Worm (Caenorhabditis elegans) whole organism, L3 larva: ENCODE data around the gene tbx-34.
A peak's percentile ranks its signal among the peaks of the same experiment; 100 is the strongest.

Source experiments
- R02D3.7 ChIP-seq: fragments of 150-350 bp; optimal IDR thresholded peaks from 2 replicates; lab custom pipeline; 2014; ENCODE audit warnings: missing biosample characterization, missing genetic modification characterization
- ZK546.5 ChIP-seq: sonication (generic microtip); optimal IDR thresholded peaks from 2 replicates; lab custom pipeline; 2017; ENCODE audit warnings: missing biosample characterization, missing genetic modification characterization
- aly-2 ChIP-seq: fragments of 150-350 bp; optimal IDR thresholded peaks from 2 replicates; lab custom pipeline; 2014; ENCODE audit warnings: missing biosample characterization, missing genetic modification characterization
- ama-1 ChIP-seq: fragments of 150-350 bp; optimal IDR thresholded peaks from 2 replicates; lab custom pipeline; 2018
- ceh-16 ChIP-seq: sonication (generic microtip); optimal IDR thresholded peaks from 2 replicates; lab custom pipeline; 2017; ENCODE audit warnings: missing biosample characterization, missing genetic modification characterization
- ceh-28 ChIP-seq: fragments of 150-350 bp; optimal IDR thresholded peaks from 2 replicates; lab custom pipeline; 2014; ENCODE audit warnings: missing biosample characterization, missing genetic modification reagents, missing genetic modification characterization
- ceh-82 ChIP-seq: fragments of 150-350 bp; optimal IDR thresholded peaks from 2 replicates; lab custom pipeline; 2014; ENCODE audit warnings: missing biosample characterization, missing genetic modification characterization
- egl-5 ChIP-seq: fragments of 150-350 bp; optimal IDR thresholded peaks from 2 replicates; lab custom pipeline; 2017; ENCODE audit warnings: missing biosample characterization, missing genetic modification reagents, missing genetic modification characterization, inconsistent platforms
- elt-1 ChIP-seq: fragments of 150-350 bp; optimal IDR thresholded peaks from 2 replicates; lab custom pipeline; 2014; ENCODE audit warnings: missing biosample characterization, missing genetic modification characterization
- elt-2 ChIP-seq: sonication (generic microtip); optimal IDR thresholded peaks from 2 replicates; lab custom pipeline; 2016; ENCODE audit warnings: missing genetic modification reagents, mild to moderate bottlenecking, missing genetic modification characterization, missing compliant biosample characterization
- elt-3 ChIP-seq, 3 experiments: fragments of 150-350 bp in 1 of 3; sonication (generic microtip) in 2 of 3; optimal IDR thresholded peaks; 2 replicates in 2 of 3; 4 replicates in 1 of 3; lab custom pipeline; 2014 to 2017; ENCODE audit warnings: missing biosample characterization in 3 of 3, missing genetic modification characterization in 3 of 3
- eor-1 ChIP-seq, 2 experiments: fragments of 150-350 bp; optimal IDR thresholded peaks; 2 replicates each; lab custom pipeline; 2014 to 2018; ENCODE audit warnings: missing biosample characterization in 2 of 2, missing genetic modification characterization in 2 of 2
- fkh-10 ChIP-seq: sonication (generic microtip); optimal IDR thresholded peaks from 2 replicates; lab custom pipeline; 2017; ENCODE audit warnings: missing biosample characterization, missing genetic modification reagents, missing genetic modification characterization
- fos-1 ChIP-seq: fragments of 150-350 bp; optimal IDR thresholded peaks from 2 replicates; lab custom pipeline; 2014; ENCODE audit warnings: missing biosample characterization, missing genetic modification characterization
- hmg-11 ChIP-seq: sonication (generic microtip); optimal IDR thresholded peaks from 2 replicates; lab custom pipeline; 2016; ENCODE audit warnings: missing genetic modification characterization, missing compliant biosample characterization
- jun-1 ChIP-seq: fragments of 150-350 bp; optimal IDR thresholded peaks from 2 replicates; lab custom pipeline; 2014; ENCODE audit warnings: missing biosample characterization, missing genetic modification reagents, missing genetic modification characterization
- lin-15B ChIP-seq: fragments of 150-350 bp; optimal IDR thresholded peaks from 2 replicates; lab custom pipeline; 2014; ENCODE audit warnings: missing biosample characterization, missing genetic modification characterization
- lin-39 ChIP-seq: fragments of 150-350 bp; optimal IDR thresholded peaks from 2 replicates; lab custom pipeline; 2018; ENCODE audit warnings: missing biosample characterization, missing genetic modification reagents, missing genetic modification characterization
- lsy-12 ChIP-seq: sonication (generic microtip); optimal IDR thresholded peaks from 2 replicates; lab custom pipeline; 2016; ENCODE audit warnings: mild to moderate bottlenecking, missing genetic modification characterization, missing compliant biosample characterization
- mdl-1 ChIP-seq: fragments of 150-350 bp; optimal IDR thresholded peaks from 2 replicates; lab custom pipeline; 2014; ENCODE audit warnings: missing biosample characterization, missing genetic modification characterization
- nfya-1 ChIP-seq: sonication (generic microtip); optimal IDR thresholded peaks from 2 replicates; lab custom pipeline; 2017; ENCODE audit warnings: missing genetic modification characterization, mild to moderate bottlenecking, missing compliant biosample characterization, antibody characterized with exemption, moderate library complexity; ENCODE audit not compliant: insufficient read depth
- nhr-11 ChIP-seq: fragments of 150-350 bp; optimal IDR thresholded peaks from 2 replicates; lab custom pipeline; 2014; ENCODE audit warnings: missing biosample characterization, missing genetic modification characterization
- nhr-23 ChIP-seq: fragments of 150-350 bp; optimal IDR thresholded peaks from 2 replicates; lab custom pipeline; 2014; ENCODE audit warnings: missing biosample characterization, missing genetic modification reagents, missing genetic modification characterization
- nhr-28 ChIP-seq: fragments of 150-350 bp; optimal IDR thresholded peaks from 2 replicates; lab custom pipeline; 2014; ENCODE audit warnings: missing biosample characterization, missing genetic modification characterization
- nhr-76 ChIP-seq: fragments of 150-350 bp; sonication (generic microtip); optimal IDR thresholded peaks from 5 replicates; lab custom pipeline; 2014; ENCODE audit warnings: missing biosample characterization, missing genetic modification characterization
- pha-4 ChIP-seq: fragments of 150-350 bp; optimal IDR thresholded peaks from 2 replicates; lab custom pipeline; 2014; ENCODE audit warnings: missing biosample characterization, missing genetic modification reagents, missing genetic modification characterization
- pqm-1 ChIP-seq: fragments of 150-350 bp; optimal IDR thresholded peaks from 2 replicates; lab custom pipeline; 2017; ENCODE audit warnings: missing biosample characterization, missing genetic modification characterization, inconsistent platforms
- sea-2 ChIP-seq: fragments of 150-350 bp; sonication (generic microtip); optimal IDR thresholded peaks from 4 replicates; lab custom pipeline; 2014; ENCODE audit warnings: missing biosample characterization, missing genetic modification reagents, missing genetic modification characterization
- skn-1 ChIP-seq: fragments of 150-350 bp; optimal IDR thresholded peaks from 2 replicates; lab custom pipeline; 2014; ENCODE audit warnings: missing biosample characterization, missing genetic modification characterization
- snpc-4 ChIP-seq: fragments of 150-350 bp; optimal IDR thresholded peaks from 2 replicates; lab custom pipeline; 2014; ENCODE audit warnings: missing biosample characterization, missing genetic modification characterization
- tbx-2 ChIP-seq: sonication (generic microtip); optimal IDR thresholded peaks from 2 replicates; lab custom pipeline; 2016; ENCODE audit warnings: mild to moderate bottlenecking, missing genetic modification characterization, missing compliant biosample characterization
- zag-1 ChIP-seq: fragments of 150-350 bp; optimal IDR thresholded peaks from 2 replicates; lab custom pipeline; 2014; ENCODE audit warnings: missing biosample characterization, missing genetic modification characterization
- ztf-4 ChIP-seq: fragments of 150-350 bp; optimal IDR thresholded peaks from 2 replicates; lab custom pipeline; 2014; ENCODE audit warnings: missing biosample characterization, missing genetic modification characterization

tbx-34 gene

DNA sequence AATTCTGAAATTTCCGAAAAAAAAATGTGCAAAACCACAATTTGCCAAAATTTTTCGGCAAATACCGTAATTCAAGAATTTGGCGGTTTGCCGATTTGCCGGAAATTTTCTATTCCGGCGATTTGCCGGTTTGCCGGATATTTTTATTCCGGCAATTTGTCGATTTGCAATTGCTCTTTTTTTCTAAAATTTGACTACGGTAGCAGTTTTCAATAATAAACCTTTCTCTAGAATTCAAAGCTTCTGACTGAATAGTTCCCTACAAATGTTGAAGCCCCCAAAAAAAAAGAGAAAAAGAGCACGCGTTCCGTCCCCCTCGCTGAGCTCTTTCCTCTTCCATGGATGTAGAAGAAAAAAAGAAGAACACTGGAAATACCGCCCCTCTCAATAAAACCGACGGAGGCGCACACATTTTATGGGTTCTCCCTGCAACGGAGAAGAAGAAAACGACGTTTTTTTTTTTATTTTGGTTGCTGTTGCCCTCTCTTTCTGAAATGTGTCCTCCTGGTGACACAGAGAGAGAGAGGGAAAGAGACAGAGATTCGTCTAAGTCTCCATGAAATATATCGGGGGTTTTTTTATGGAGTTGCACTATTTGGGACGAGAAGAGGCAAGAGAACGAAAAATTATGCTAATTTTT lies 17.1 kb downstream of the tbx-34 start:
- TF ChIP-seq hmg-11 (tag; lab: Kevin White, UChicago): peak; percentile 59
- TF ChIP-seq sea-2 (GFP tag; lab: Kevin White, UChicago): no peak
- TF ChIP-seq elt-1: no peak
- peak; percentile 75 for TF ChIP-seq egl-5 (tag; lab: Kevin White, UChicago)
- TF ChIP-seq nhr-28 (tag; lab: Kevin White, UChicago): no peak
- TF ChIP-seq nfya-1 (tag; lab: Kevin White, UChicago): peak; percentile 61
- no peak for TF ChIP-seq skn-1
- TF ChIP-seq lin-39: peak; percentile 54

DNA sequence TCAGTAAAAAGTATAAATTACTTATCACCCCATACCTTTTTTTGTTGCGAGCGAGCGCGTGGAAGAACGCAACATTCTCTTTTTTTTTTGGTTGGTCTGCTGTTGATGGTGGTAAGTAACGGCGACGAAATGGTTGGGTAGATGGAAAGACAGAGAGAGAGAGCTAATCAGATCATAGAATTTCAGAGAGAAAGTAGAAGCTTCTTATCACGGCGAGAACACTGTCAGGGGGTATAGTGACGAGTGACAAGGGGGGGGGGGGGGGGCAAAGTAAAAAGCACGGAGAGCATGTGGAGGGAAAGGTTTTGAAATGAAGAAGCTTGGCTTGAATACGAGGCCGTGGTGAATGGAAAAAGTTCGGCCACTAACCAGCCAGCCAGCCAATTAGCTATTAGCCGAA lies 20.7 kb downstream of the tbx-34 start:
- peak; percentile 0 for TF ChIP-seq nfya-1 (tag; lab: Kevin White, UChicago)
- no peak for TF ChIP-seq hmg-11 (tag; lab: Kevin White, UChicago)
- peak; percentile 4 for TF ChIP-seq pha-4 (tag; lab: Kevin White, UChicago)
- TF ChIP-seq snpc-4: no peak
- no peak for TF ChIP-seq nhr-23 (tag; lab: Kevin White, UChicago)
- no peak for TF ChIP-seq ama-1 (lab: Kevin White, UChicago)
- no peak for TF ChIP-seq elt-3 (tag; optimal IDR thresholded peaks at IDR 0.05; lab: Kevin White, UChicago)
- no peak for TF ChIP-seq fkh-10 (GFP tag; lab: Kevin White, UChicago)
- TF ChIP-seq lsy-12 (tag; lab: Kevin White, UChicago): no peak
- TF ChIP-seq mdl-1 (tag; lab: Kevin White, UChicago): no peak
- TF ChIP-seq eor-1 (tag; optimal IDR thresholded peaks at IDR 0.05; lab: Kevin White, UChicago): no peak
- no peak for TF ChIP-seq nhr-76 (tag; lab: Kevin White, UChicago)
- no peak for TF ChIP-seq skn-1
- TF ChIP-seq elt-2 (tag; lab: Kevin White, UChicago): peak; percentile 89
- TF ChIP-seq zag-1 (tag; lab: Kevin White, UChicago): no peak
- no peak for TF ChIP-seq ztf-4
- TF ChIP-seq pqm-1: peak; percentile 76

DNA sequence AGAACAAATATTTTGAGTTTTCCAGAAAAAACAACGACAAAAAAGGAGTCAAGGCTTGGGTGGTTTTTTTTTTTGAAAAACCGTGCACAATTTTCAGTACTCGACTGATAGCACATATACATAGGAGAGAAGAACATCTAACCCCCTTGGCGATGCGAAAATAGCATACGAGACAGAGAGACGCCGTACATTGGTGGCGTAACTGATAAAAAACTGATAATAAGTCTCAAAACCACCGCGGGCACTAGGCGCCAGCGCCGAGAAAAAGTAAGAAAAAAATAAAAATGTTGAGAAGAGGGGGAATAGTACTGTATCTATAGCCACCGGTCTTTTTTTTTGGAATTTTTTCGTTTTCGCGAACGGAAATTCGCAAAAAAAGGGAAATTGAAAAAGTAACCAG lies 22.5 kb downstream of the tbx-34 start:
- TF ChIP-seq nhr-23 (tag; lab: Kevin White, UChicago) (no peak), ceh-16 (no peak), aly-2 (tag; lab: Kevin White, UChicago) (no peak), nhr-28 (tag; lab: Kevin White, UChicago) (no peak), pha-4 (tag; lab: Kevin White, UChicago) (peak; percentile 12), pqm-1 (peak; percentile 54), nhr-11 (tag; lab: Kevin White, UChicago) (no peak), egl-5 (tag; lab: Kevin White, UChicago) (no peak), elt-2 (tag; lab: Kevin White, UChicago) (peak; percentile 89)

DNA sequence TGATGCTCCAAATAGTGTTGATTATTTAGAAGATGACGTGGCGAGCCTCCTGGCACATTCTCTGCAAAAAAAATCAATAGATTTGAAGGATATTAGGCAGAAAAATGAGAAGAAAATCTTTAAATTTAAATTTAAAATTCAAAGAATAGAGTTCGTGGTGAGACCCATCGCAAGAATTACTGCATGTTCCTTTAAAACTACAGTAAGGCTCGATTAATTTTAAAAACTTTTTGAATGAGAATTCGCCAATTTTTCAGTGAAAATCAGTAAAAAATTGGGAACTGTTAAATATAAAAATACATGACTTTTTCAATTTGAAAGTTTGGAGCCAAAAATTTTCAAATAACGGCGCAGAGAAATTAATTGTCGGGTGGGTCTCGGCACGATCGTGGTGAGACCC lies 22.9 kb downstream of the tbx-34 start, which contains the start of gene tra-1:
Gene tra-1, minus strand, starts transcription at position 62 of the 400 bp plus-strand sequence.
- TF ChIP-seq pqm-1: no peak
- no peak for TF ChIP-seq ceh-82 (tag; lab: Kevin White, UChicago)
- no peak for TF ChIP-seq elt-2 (tag; lab: Kevin White, UChicago)
- no peak for TF ChIP-seq lsy-12 (tag; lab: Kevin White, UChicago)
- no peak for TF ChIP-seq fkh-10 (GFP tag; lab: Kevin White, UChicago)
- TF ChIP-seq mdl-1 (tag; lab: Kevin White, UChicago): no peak
- no peak for TF ChIP-seq R02D3.7
- TF ChIP-seq ceh-28 (tag; lab: Kevin White, UChicago): no peak
- TF ChIP-seq hmg-11 (tag; lab: Kevin White, UChicago): no peak
- TF ChIP-seq ztf-4: no peak
- no peak for TF ChIP-seq jun-1 (tag; lab: Kevin White, UChicago)
- TF ChIP-seq nhr-28 (tag; lab: Kevin White, UChicago): no peak
- TF ChIP-seq lin-39: no peak

DNA sequence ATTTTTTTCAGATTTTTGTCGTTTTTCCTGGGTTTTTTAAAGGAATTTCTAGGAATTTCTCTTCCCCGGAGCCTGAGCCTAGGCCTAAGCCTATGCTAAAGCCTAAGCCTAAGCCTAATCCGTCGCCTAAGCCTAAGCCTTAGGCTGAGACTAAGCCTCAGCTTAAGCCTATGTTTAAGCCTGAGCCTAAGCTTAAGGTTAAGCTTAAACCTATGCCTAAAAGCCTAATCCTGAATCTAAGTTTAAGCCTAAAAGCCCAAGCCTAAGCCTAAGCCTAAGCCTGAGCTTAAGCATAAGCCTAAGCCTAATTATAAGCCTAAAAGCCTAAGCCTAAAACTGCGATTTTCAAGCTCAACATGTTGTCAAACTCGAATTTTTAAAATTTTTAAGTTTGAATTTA lies 23.9 kb downstream of the tbx-34 start:
- no peak for TF ChIP-seq ama-1 (lab: Kevin White, UChicago)
- no peak for TF ChIP-seq nhr-76 (tag; lab: Kevin White, UChicago)
- TF ChIP-seq elt-3 (tag; optimal IDR thresholded peaks at IDR 0.05; lab: Kevin White, UChicago): no peak
- TF ChIP-seq fos-1: no peak
- no peak for TF ChIP-seq hmg-11 (tag; lab: Kevin White, UChicago)
- no peak for TF ChIP-seq ZK546.5 (tag; lab: Kevin White, UChicago)
- TF ChIP-seq nhr-23 (tag; lab: Kevin White, UChicago): no peak
- TF ChIP-seq nhr-11 (tag; lab: Kevin White, UChicago): no peak
- no peak for TF ChIP-seq lsy-12 (tag; lab: Kevin White, UChicago)
- TF ChIP-seq elt-2 (tag; lab: Kevin White, UChicago): no peak
- no peak for TF ChIP-seq nfya-1 (tag; lab: Kevin White, UChicago)
- TF ChIP-seq lin-15B: no peak
- no peak for TF ChIP-seq tbx-2 (tag; lab: Kevin White, UChicago)
- TF ChIP-seq pha-4 (tag; lab: Kevin White, UChicago): no peak
- TF ChIP-seq jun-1 (tag; lab: Kevin White, UChicago): no peak
- TF ChIP-seq ceh-82 (tag; lab: Kevin White, UChicago): no peak
